Fruit fly (Drosophila melanogaster) whole organism, adult: ENCODE results near the gene arx.
A peak's percentile ranks its signal among the peaks of the same experiment; 100 is the strongest.

ENCODE experiments used
- CG12768 ChIP-seq: fragments of 200-800 bp; sonication (Bioruptor generic); optimal IDR thresholded peaks from 2 replicates; lab custom pipeline; 2017; ENCODE audit warnings: missing biosample characterization, missing genetic modification characterization, mild to moderate bottlenecking, moderate library complexity, missing genetic modification reagents
- CG14711 ChIP-seq: fragments of 200-800 bp; sonication (Bioruptor generic); optimal IDR thresholded peaks from 2 replicates; lab custom pipeline; 2018; ENCODE audit warnings: missing biosample characterization, mild to moderate bottlenecking, missing genetic modification characterization, moderate library complexity
- CG5204 ChIP-seq: fragments of 200-800 bp; sonication (Bioruptor generic); optimal IDR thresholded peaks from 2 replicates; lab custom pipeline; 2016; ENCODE audit warnings: missing biosample characterization, missing genetic modification characterization
- CG7045 ChIP-seq: fragments of 200-800 bp; sonication (Bioruptor generic); optimal IDR thresholded peaks from 2 replicates; lab custom pipeline; 2017; ENCODE audit warnings: missing biosample characterization, mild to moderate bottlenecking, missing genetic modification characterization
- Clk ChIP-seq: fragments of 200-800 bp; sonication (Bioruptor generic); optimal IDR thresholded peaks from 2 replicates; lab custom pipeline; 2017; ENCODE audit warnings: missing biosample characterization, missing genetic modification characterization
- Crg-1 ChIP-seq: fragments of 200-800 bp; sonication (Bioruptor generic); optimal IDR thresholded peaks from 2 replicates; lab custom pipeline; 2016; ENCODE audit warnings: missing biosample characterization, missing genetic modification characterization
- Mnt ChIP-seq: fragments of 200-800 bp; sonication (Bioruptor generic); optimal IDR thresholded peaks from 2 replicates; lab custom pipeline; 2016; ENCODE audit warnings: missing biosample characterization, mild to moderate bottlenecking, missing genetic modification characterization
- bab1 ChIP-seq: fragments of 200-800 bp; sonication (Bioruptor generic); optimal IDR thresholded peaks from 3 replicates; lab custom pipeline; 2019; ENCODE audit warnings: missing biosample characterization, mild to moderate bottlenecking, missing genetic modification characterization, moderate library complexity
- kay ChIP-seq: fragments of 200-800 bp; sonication (Bioruptor generic); peaks from one replicate; lab custom pipeline; 2016; ENCODE audit warnings: missing biosample characterization, missing genetic modification characterization, borderline replicate concordance
- pad ChIP-seq: fragments of 200-800 bp; sonication (Bioruptor generic); optimal IDR thresholded peaks from 3 replicates; lab custom pipeline; 2017; ENCODE audit warnings: missing biosample characterization, missing genetic modification characterization, mild to moderate bottlenecking, moderate library complexity, missing genetic modification reagents
- tj ChIP-seq: fragments of 200-800 bp; sonication (Bioruptor generic); optimal IDR thresholded peaks from 3 replicates; lab custom pipeline; 2017; ENCODE audit warnings: missing biosample characterization, mild to moderate bottlenecking, missing genetic modification characterization, moderate library complexity

dm6 chr3L:18949137-18949536 is 47.8 kb upstream of the arx start:
- TF ChIP-seq bab1 (GFP tag; lab: Kevin White, UChicago) (peak; percentile 29), kay (GFP tag; lab: Kevin White, UChicago) (no peak), Crg-1 (GFP tag; lab: Kevin White, UChicago) (no peak), CG5204 (GFP tag; lab: Kevin White, UChicago) (no peak), tj (no peak), CG7045 (GFP tag; lab: Kevin White, UChicago) (no peak), Mnt (no peak), pad (GFP tag; lab: Kevin White, UChicago) (no peak), CG12768 (GFP tag; lab: Kevin White, UChicago) (peak; percentile 3), Clk (GFP tag; lab: Kevin White, UChicago) (no peak), CG14711 (tag; lab: Kevin White, UChicago) (no peak)
